Worm (Caenorhabditis elegans): ENCODE results near the gene skr-17.

ce11 chrII:7814215-7814614 lies 30.9 kb downstream of the skr-17 start:
- TF ChIP-seq che-1 (tag; optimal IDR thresholded peaks at IDR 0.05) (no peak), ama-1 (optimal IDR thresholded peaks at IDR 0.05) (no peak), ets-4 (tag; optimal IDR thresholded peaks at IDR 0.05) (no peak), hlh-30 (tag; optimal IDR thresholded peaks at IDR 0.05; ENCODE audit: insufficient read depth) (no peak), sox-2 (GFP tag; IDR thresholded peaks at IDR 0.05) (no peak), nhr-11 (tag; optimal IDR thresholded peaks at IDR 0.05) (no peak), ceh-30 (tag; optimal IDR thresholded peaks at IDR 0.05) (no peak), unc-3 (GFP tag; conservative IDR thresholded peaks at IDR 0.05) (no peak), unc-3 (tag; optimal IDR thresholded peaks at IDR 0.05) (no peak), pha-4 (tag; optimal IDR thresholded peaks at IDR 0.05) (no peak), hlh-6 (tag; optimal IDR thresholded peaks at IDR 0.05) (no peak)

Data from whole organism, late embryonic.